Fruit fly (Drosophila melanogaster) whole organism, embryonic: ENCODE measurements around the gene msb1l.

ENCODE experiments used
- ATbp ChIP-seq: fragments of 200-800 bp; sonication (Bioruptor generic); optimal IDR thresholded peaks from 2 replicates; lab custom pipeline; 2017; ENCODE audit warnings: missing biosample characterization, mild to moderate bottlenecking, missing genetic modification characterization, missing genetic modification reagents
- Bdp1 ChIP-seq: fragments of 200-800 bp; sonication (Bioruptor generic); optimal IDR thresholded peaks from 3 replicates; lab custom pipeline; 2016; ENCODE audit warnings: missing biosample characterization, missing genetic modification characterization
- BtbVII ChIP-seq: fragments of 200-800 bp; sonication (Bioruptor generic); optimal IDR thresholded peaks from 3 replicates; lab custom pipeline; 2017; ENCODE audit warnings: missing biosample characterization, mild to moderate bottlenecking, missing genetic modification characterization
- CG10209 ChIP-seq: fragments of 200-800 bp; sonication (Bioruptor generic); optimal IDR thresholded peaks from 3 replicates; lab custom pipeline; 2017; ENCODE audit warnings: missing biosample characterization, mild to moderate bottlenecking, missing genetic modification characterization, missing genetic modification reagents
- CG10543 ChIP-seq: fragments of 200-800 bp; sonication (Bioruptor generic); optimal IDR thresholded peaks from 3 replicates; lab custom pipeline; 2017; ENCODE audit warnings: missing biosample characterization, mild to moderate bottlenecking, missing genetic modification characterization, moderate library complexity
- CG11504 ChIP-seq: fragments of 200-800 bp; sonication (Bioruptor generic); optimal IDR thresholded peaks from 3 replicates; lab custom pipeline; 2019; ENCODE audit warnings: missing biosample characterization, mild to moderate bottlenecking, missing genetic modification characterization, moderate library complexity
- CG12104 ChIP-seq: fragments of 200-800 bp; sonication (Bioruptor generic); optimal IDR thresholded peaks from 3 replicates; lab custom pipeline; 2016; ENCODE audit warnings: missing biosample characterization, missing genetic modification characterization
- CG12155 ChIP-seq: fragments of 200-800 bp; sonication (Bioruptor generic); optimal IDR thresholded peaks from 3 replicates; lab custom pipeline; 2016; ENCODE audit warnings: missing biosample characterization, missing genetic modification characterization
- CG14710 ChIP-seq: fragments of 200-800 bp; sonication (Bioruptor generic); optimal IDR thresholded peaks from 3 replicates; lab custom pipeline; 2019; ENCODE audit warnings: missing biosample characterization, mild to moderate bottlenecking, missing genetic modification characterization, moderate library complexity
- CG15601 ChIP-seq: fragments of 200-800 bp; sonication (Bioruptor generic); optimal IDR thresholded peaks from 3 replicates; lab custom pipeline; 2019; ENCODE audit warnings: missing biosample characterization, mild to moderate bottlenecking, missing genetic modification characterization, moderate library complexity
- CG17186 ChIP-seq: fragments of 200-800 bp; sonication (Bioruptor generic); optimal IDR thresholded peaks from 3 replicates; lab custom pipeline; 2017; ENCODE audit warnings: missing biosample characterization, missing genetic modification reagents, missing genetic modification characterization
- CG17568 ChIP-seq: fragments of 200-800 bp; sonication (Bioruptor generic); optimal IDR thresholded peaks from 2 replicates; lab custom pipeline; 2018; ENCODE audit warnings: missing biosample characterization, mild to moderate bottlenecking, missing genetic modification characterization, moderate library complexity
- CG18619 ChIP-seq: fragments of 200-800 bp; sonication (Bioruptor generic); optimal IDR thresholded peaks from 3 replicates; lab custom pipeline; 2017; ENCODE audit warnings: missing biosample characterization, mild to moderate bottlenecking, missing genetic modification characterization
- CG18764 ChIP-seq: fragments of 200-800 bp; sonication (Bioruptor generic); optimal IDR thresholded peaks from 3 replicates; lab custom pipeline; 2016; ENCODE audit warnings: missing biosample characterization, missing genetic modification characterization
- CG2116 ChIP-seq: fragments of 200-800 bp; sonication (Bioruptor generic); optimal IDR thresholded peaks from 3 replicates; lab custom pipeline; 2018; ENCODE audit warnings: missing biosample characterization, mild to moderate bottlenecking, missing genetic modification characterization
- CG30020 ChIP-seq: fragments of 200-800 bp; optimal IDR thresholded peaks from 2 replicates; lab custom pipeline; 2019; ENCODE audit warnings: missing biosample characterization, mild to moderate bottlenecking, missing genetic modification characterization, moderate library complexity
- CG6683 ChIP-seq: fragments of 200-800 bp; sonication (Bioruptor generic); optimal IDR thresholded peaks from 2 replicates; lab custom pipeline; 2017; ENCODE audit warnings: missing biosample characterization, mild to moderate bottlenecking, missing genetic modification characterization, missing genetic modification reagents
- CG7372 ChIP-seq: fragments of 200-800 bp; sonication (Bioruptor generic); IDR thresholded peaks from 2 replicates; pipeline ENCODE4 v1.3.6; 2022; ENCODE audit warnings: missing biosample characterization, missing genetic modification characterization
- CG7839 ChIP-seq: fragments of 200-800 bp; sonication (Bioruptor generic); optimal IDR thresholded peaks from 3 replicates; lab custom pipeline; 2018; ENCODE audit warnings: missing biosample characterization, mild to moderate bottlenecking, missing genetic modification characterization, moderate library complexity
- CG8290 ChIP-seq, 3 experiments: fragments of 200-800 bp; sonication (Bioruptor generic); optimal IDR thresholded peaks; 2 replicates each; lab custom pipeline; 2016 to 2019; ENCODE audit warnings: missing biosample characterization in 3 of 3, missing genetic modification characterization in 3 of 3, mild to moderate bottlenecking in 2 of 3, moderate library complexity in 1 of 3
- CG9817 ChIP-seq: fragments of 200-800 bp; sonication (Bioruptor generic); optimal IDR thresholded peaks from 2 replicates; lab custom pipeline; 2018; ENCODE audit warnings: missing biosample characterization, mild to moderate bottlenecking, missing genetic modification characterization, moderate library complexity
- Dbx ChIP-seq: fragments of 200-800 bp; sonication (Bioruptor generic); IDR thresholded peaks from 3 replicates; pipeline ENCODE4 v1.3.6; 2022; ENCODE audit warnings: missing biosample characterization, missing genetic modification characterization
- Dek ChIP-seq: fragments of 200-800 bp; sonication (Bioruptor generic); optimal IDR thresholded peaks from 3 replicates; lab custom pipeline; 2019; ENCODE audit warnings: missing biosample characterization, mild to moderate bottlenecking, missing genetic modification characterization, moderate library complexity
- Med ChIP-seq: fragments of 200-800 bp; sonication (Bioruptor generic); peaks from one replicate; lab custom pipeline; 2016; ENCODE audit warnings: missing biosample characterization, missing genetic modification characterization, mild to moderate bottlenecking, inconsistent platforms, moderate library complexity
- Mrtf ChIP-seq: fragments of 200-800 bp; sonication (Bioruptor generic); IDR thresholded peaks from 3 replicates; pipeline ENCODE4 v1.3.6; 2022; ENCODE audit warnings: missing biosample characterization, missing genetic modification characterization
- NfI ChIP-seq: fragments of 200-800 bp; sonication (Bioruptor generic); optimal IDR thresholded peaks from 3 replicates; lab custom pipeline; 2018; ENCODE audit warnings: missing biosample characterization, mild to moderate bottlenecking, missing genetic modification characterization, moderate library complexity
- Rfx ChIP-seq: fragments of 200-800 bp; sonication (Bioruptor generic); IDR thresholded peaks from 2 replicates; pipeline ENCODE4 v1.3.6; 2022; ENCODE audit warnings: missing biosample characterization, missing genetic modification characterization
- Rx ChIP-seq: fragments of 200-800 bp; sonication (Bioruptor generic); IDR thresholded peaks from 2 replicates; pipeline ENCODE4 v1.3.6; 2022; ENCODE audit warnings: missing biosample characterization, missing genetic modification characterization
- TFAM ChIP-seq: fragments of 200-800 bp; sonication (Bioruptor generic); optimal IDR thresholded peaks from 2 replicates; lab custom pipeline; 2017; ENCODE audit warnings: missing biosample characterization, missing genetic modification characterization, inconsistent platforms
- Taf1 ChIP-seq: fragments of 200-800 bp; sonication (Bioruptor generic); IDR thresholded peaks from 2 replicates; pipeline ENCODE4 v1.3.6; 2022; ENCODE audit warnings: missing biosample characterization, missing genetic modification characterization
- az2 ChIP-seq: fragments of 200-800 bp; sonication (Bioruptor generic); optimal IDR thresholded peaks from 3 replicates; lab custom pipeline; 2016; ENCODE audit warnings: missing biosample characterization, missing genetic modification characterization
- bab2 ChIP-seq: fragments of 200-800 bp; sonication (Bioruptor generic); optimal IDR thresholded peaks from 2 replicates; lab custom pipeline; 2016; ENCODE audit warnings: missing biosample characterization, missing genetic modification characterization
- chm ChIP-seq: fragments of 200-800 bp; sonication (Bioruptor generic); IDR thresholded peaks from 2 replicates; pipeline ENCODE4 v1.3.6; 2022; ENCODE audit warnings: missing biosample characterization, missing genetic modification characterization
- chn ChIP-seq: fragments of 200-800 bp; sonication (Bioruptor generic); optimal IDR thresholded peaks from 2 replicates; lab custom pipeline; 2016; ENCODE audit warnings: missing biosample characterization, missing genetic modification characterization
- fd3F ChIP-seq: fragments of 200-800 bp; sonication (Bioruptor generic); optimal IDR thresholded peaks from 2 replicates; lab custom pipeline; 2018; ENCODE audit warnings: missing biosample characterization, mild to moderate bottlenecking, missing genetic modification characterization, moderate library complexity
- ftz-f1 ChIP-seq: fragments of 200-800 bp; sonication (Bioruptor generic); optimal IDR thresholded peaks from 2 replicates; lab custom pipeline; 2016; ENCODE audit warnings: missing biosample characterization, missing genetic modification characterization
- insv ChIP-seq, 2 experiments: fragments of 200-800 bp; sonication (Bioruptor generic); optimal IDR thresholded peaks; 3 replicates each; lab custom pipeline; 2016 to 2018; ENCODE audit warnings: missing biosample characterization in 2 of 2, missing genetic modification characterization in 2 of 2
- inv ChIP-seq: fragments of 200-800 bp; sonication (Bioruptor generic); IDR thresholded peaks from 2 replicates; pipeline ENCODE4 v1.3.6; 2022; ENCODE audit warnings: missing biosample characterization, missing genetic modification characterization; ENCODE audit not compliant: partially characterized antibody
- lmd ChIP-seq: fragments of 200-800 bp; sonication (Bioruptor generic); IDR thresholded peaks from 2 replicates; pipeline ENCODE4 v1.3.6; 2022; ENCODE audit warnings: missing biosample characterization, missing genetic modification characterization
- org-1 ChIP-seq: fragments of 200-800 bp; sonication (Bioruptor generic); optimal IDR thresholded peaks from 2 replicates; lab custom pipeline; 2017; ENCODE audit warnings: missing biosample characterization, missing genetic modification characterization
- ranshi ChIP-seq: fragments of 200-800 bp; sonication (Bioruptor generic); IDR thresholded peaks from 2 replicates; pipeline ENCODE4 v1.3.6; 2022; ENCODE audit warnings: missing biosample characterization, missing genetic modification characterization
- row ChIP-seq: fragments of 200-800 bp; sonication (Bioruptor generic); IDR thresholded peaks from 3 replicates; pipeline ENCODE4 v1.3.6; 2022; ENCODE audit warnings: missing biosample characterization, missing genetic modification characterization
- seq ChIP-seq: fragments of 200-800 bp; sonication (Bioruptor generic); IDR thresholded peaks from 2 replicates; pipeline ENCODE4 v1.3.6; 2022; ENCODE audit warnings: missing biosample characterization, missing genetic modification characterization
- slp2 ChIP-seq: fragments of 200-800 bp; sonication (Bioruptor generic); optimal IDR thresholded peaks from 2 replicates; lab custom pipeline; 2016; ENCODE audit warnings: missing biosample characterization, missing genetic modification characterization
- sob ChIP-seq: fragments of 200-800 bp; sonication (Bioruptor generic); IDR thresholded peaks from 2 replicates; pipeline ENCODE4 v1.3.6; 2022; ENCODE audit warnings: missing biosample characterization, missing genetic modification characterization
- vvl ChIP-seq: fragments of 200-800 bp; sonication (Bioruptor generic); IDR thresholded peaks from 2 replicates; pipeline ENCODE4 v1.3.6; 2022; ENCODE audit warnings: missing biosample characterization, missing genetic modification characterization
- zen ChIP-seq: fragments of 200-800 bp; sonication (Bioruptor generic); optimal IDR thresholded peaks from 3 replicates; lab custom pipeline; 2018; ENCODE audit warnings: missing biosample characterization, mild to moderate bottlenecking, missing genetic modification characterization, moderate library complexity

msb1l gene

DNA sequence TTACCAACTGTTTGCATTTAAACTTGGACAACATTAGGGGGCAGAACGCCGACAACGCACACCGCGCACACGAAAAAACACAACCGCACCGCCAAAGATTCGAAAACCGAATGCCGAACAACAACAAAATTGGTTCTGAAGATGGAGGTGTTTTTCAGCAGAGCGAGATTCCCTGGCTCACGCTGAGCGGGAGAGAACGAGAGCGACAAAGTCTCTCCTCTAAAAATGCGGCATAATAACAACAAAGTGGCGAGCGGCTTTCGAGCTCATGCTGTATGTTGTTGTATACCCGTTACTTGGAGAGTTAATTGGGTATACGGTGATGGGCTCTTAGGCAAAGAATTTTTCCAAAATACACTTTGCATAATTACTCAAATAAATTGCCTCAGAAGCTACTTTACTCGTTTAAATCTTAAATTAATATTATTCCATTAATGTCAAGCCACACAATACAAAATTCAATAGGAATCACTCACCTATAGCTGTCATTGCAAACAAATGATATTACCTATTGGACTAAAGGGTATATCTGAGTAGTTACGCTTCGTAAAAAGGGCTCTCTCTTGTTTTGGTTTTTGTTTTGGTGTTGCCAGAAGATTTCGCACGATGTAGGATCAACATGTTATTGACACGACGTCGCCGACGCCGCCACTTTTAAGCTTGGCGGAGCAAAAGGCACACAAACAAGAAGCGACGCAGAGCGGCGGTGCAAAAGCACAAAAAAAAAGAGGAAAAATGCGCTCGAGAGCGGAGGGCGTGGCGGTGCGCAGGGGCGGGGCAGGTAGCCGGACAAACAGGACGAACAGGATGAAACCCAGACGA lies 4.8 kb upstream of the msb1l start (continued):
- no peak for TF ChIP-seq TFAM
- peak; percentile 12 for TF ChIP-seq bab2 (GFP tag; lab: Kevin White, UChicago)
- peak; percentile 73 for TF ChIP-seq Med (GFP tag; lab: Kevin White, UChicago)
- TF ChIP-seq slp2 (GFP tag; lab: Kevin White, UChicago) = peak; percentile 26
- peak; percentile 68 for TF ChIP-seq ranshi (GFP tag; lab: Robert Waterston, UW)
- TF ChIP-seq CG8290 (GFP tag; optimal IDR thresholded peaks at IDR 0.05; lab: Kevin White, UChicago) = peak; percentile 50
- TF ChIP-seq CG8290 (tag; optimal IDR thresholded peaks at IDR 0.05; lab: Kevin White, UChicago) = no peak
- peak; percentile 56 for TF ChIP-seq fd3F (GFP tag; lab: Kevin White, UChicago)
- TF ChIP-seq Mrtf (GFP tag; lab: Robert Waterston, UW) = 0 out of 3 replicates have a peak, but pooled peaks have one; percentile 8
- TF ChIP-seq insv (GFP tag; optimal IDR thresholded peaks at IDR 0.05; lab: Kevin White, UChicago) = peak in 1 of 2 experiments; percentile 13
- TF ChIP-seq Dek (tag; lab: Kevin White, UChicago) = peak; percentile 59
- peak; percentile 43 for TF ChIP-seq CG17568 (GFP tag; lab: Kevin White, UChicago)
- TF ChIP-seq chn (GFP tag; lab: Kevin White, UChicago) = peak; percentile 46
- TF ChIP-seq inv (GFP tag; lab: Robert Waterston, UW) = no peak
- TF ChIP-seq CG18764 (GFP tag; lab: Kevin White, UChicago) = peak; percentile 23
- no peak for TF ChIP-seq zen
- TF ChIP-seq CG17186 = no peak
- TF ChIP-seq Rfx (GFP tag; lab: Robert Waterston, UW) = peak; percentile 69
- TF ChIP-seq CG30020 (tag; lab: Kevin White, UChicago) = peak; percentile 29
- TF ChIP-seq lmd (GFP tag; lab: Robert Waterston, UW) = peak; percentile 52
- peak; percentile 16 for TF ChIP-seq CG2116
- TF ChIP-seq sob (GFP tag; lab: Robert Waterston, UW) = peak; percentile 28; the same call in 1 of the 2 replicates
- TF ChIP-seq CG6683 (GFP tag; lab: Kevin White, UChicago) = peak; percentile 43
- peak; percentile 74; the same call in 1 of the 3 replicates for TF ChIP-seq Dbx
- TF ChIP-seq Rx (GFP tag; lab: Robert Waterston, UW) = peak; percentile 33; the same call in 1 of the 2 replicates
- peak; percentile 52 for TF ChIP-seq CG18619 (GFP tag; lab: Kevin White, UChicago)
- 0 out of 2 replicates have a peak, but pooled peaks have one; percentile 50 for TF ChIP-seq vvl
- peak; percentile 52 for TF ChIP-seq CG10543 (GFP tag; lab: Kevin White, UChicago)
- peak; percentile 59 for TF ChIP-seq az2
- peak; percentile 96 for TF ChIP-seq row (GFP tag; lab: Robert Waterston, UW)
- TF ChIP-seq org-1 (GFP tag; lab: Kevin White, UChicago) = peak; percentile 61
- peak; percentile 80 for TF ChIP-seq CG11504 (tag; lab: Kevin White, UChicago)
- peak; percentile 59 for TF ChIP-seq NfI (GFP tag; lab: Kevin White, UChicago)
- peak; percentile 48 for TF ChIP-seq CG9817
- peak; percentile 57 for TF ChIP-seq CG15601 (tag; lab: Kevin White, UChicago)
- 0 out of 2 replicates have a peak, but pooled peaks have one; percentile 28 for TF ChIP-seq Taf1 (GFP tag; lab: Robert Waterston, UW)
- TF ChIP-seq chm (GFP tag; lab: Robert Waterston, UW) = peak; percentile 53; the same call in 1 of the 2 replicates
- TF ChIP-seq CG14710 (tag; lab: Kevin White, UChicago) = peak; percentile 37
- 0 out of 2 replicates have a peak, but pooled peaks have one; percentile 6 for TF ChIP-seq CG7372 (GFP tag; lab: Robert Waterston, UW)
- TF ChIP-seq CG12155 (GFP tag; lab: Kevin White, UChicago) = peak; percentile 68
- peak; percentile 38 for TF ChIP-seq CG12104 (GFP tag; lab: Kevin White, UChicago)
- peak; percentile 75 for TF ChIP-seq CG10209 (GFP tag; lab: Kevin White, UChicago)
- no peak for TF ChIP-seq seq (GFP tag; lab: Robert Waterston, UW)
- peak; percentile 76 for TF ChIP-seq CG7839
- TF ChIP-seq Bdp1 (GFP tag; lab: Kevin White, UChicago) = peak; percentile 66
- TF ChIP-seq ftz-f1 (GFP tag; lab: Kevin White, UChicago) = peak; percentile 9
- TF ChIP-seq ATbp (GFP tag; lab: Kevin White, UChicago) = peak; percentile 26
- TF ChIP-seq BtbVII (GFP tag; lab: Kevin White, UChicago) = peak; percentile 74
